Fruit fly (Drosophila melanogaster) whole organism, adult: ENCODE measurements around the gene CG5665.

Experiments used
- CG11617 ChIP-seq: fragments of 200-800 bp; sonication (Bioruptor generic); optimal IDR thresholded peaks from 2 replicates; lab custom pipeline; 2017; ENCODE audit warnings: mild to moderate bottlenecking, missing biosample characterization, missing genetic modification reagents, missing genetic modification characterization
- CG5204 ChIP-seq: fragments of 200-800 bp; sonication (Bioruptor generic); optimal IDR thresholded peaks from 2 replicates; lab custom pipeline; 2016; ENCODE audit warnings: missing biosample characterization, missing genetic modification characterization
- Crg-1 ChIP-seq: fragments of 200-800 bp; sonication (Bioruptor generic); optimal IDR thresholded peaks from 2 replicates; lab custom pipeline; 2016; ENCODE audit warnings: missing biosample characterization, missing genetic modification characterization
- Mnt ChIP-seq: fragments of 200-800 bp; sonication (Bioruptor generic); optimal IDR thresholded peaks from 2 replicates; lab custom pipeline; 2016; ENCODE audit warnings: missing biosample characterization, mild to moderate bottlenecking, missing genetic modification characterization
- bab1 ChIP-seq: fragments of 200-800 bp; sonication (Bioruptor generic); optimal IDR thresholded peaks from 3 replicates; lab custom pipeline; 2019; ENCODE audit warnings: missing biosample characterization, mild to moderate bottlenecking, missing genetic modification characterization, moderate library complexity
- tj ChIP-seq: fragments of 200-800 bp; sonication (Bioruptor generic); optimal IDR thresholded peaks from 3 replicates; lab custom pipeline; 2017; ENCODE audit warnings: missing biosample characterization, mild to moderate bottlenecking, missing genetic modification characterization, moderate library complexity

DNA sequence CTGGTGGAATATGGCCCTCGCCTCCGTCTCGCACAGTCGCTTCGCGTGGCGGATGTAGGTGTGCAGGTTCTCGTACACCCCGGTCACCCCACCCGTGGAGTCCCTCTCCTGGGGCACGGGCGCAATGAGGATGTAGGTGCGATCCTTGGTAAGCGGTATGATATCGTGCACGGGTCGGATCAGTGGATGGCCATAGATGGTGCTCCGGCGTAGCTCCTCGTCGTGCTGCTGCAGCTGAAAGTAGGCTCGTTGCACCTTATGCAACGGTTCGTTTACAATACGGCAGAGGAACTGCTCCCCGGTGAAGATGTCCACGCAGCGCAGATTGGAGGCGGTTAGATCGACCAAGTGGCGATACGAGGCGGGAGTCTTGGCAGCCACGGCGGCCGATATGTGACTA, 42.2 kb downstream of the CG5665 start:
- TF ChIP-seq CG11617 (GFP tag; lab: Kevin White, UChicago) (no peak), tj (GFP tag; lab: Kevin White, UChicago) (no peak), Crg-1 (GFP tag; lab: Kevin White, UChicago) (no peak), bab1 (GFP tag; lab: Kevin White, UChicago) (no peak), CG5204 (GFP tag; lab: Kevin White, UChicago) (no peak), Mnt (no peak)
